Worm (Caenorhabditis elegans) whole organism, L3 larva: ENCODE measurements around the gene pqn-70.

Source experiments
- ZK546.5 ChIP-seq: sonication (generic microtip); optimal IDR thresholded peaks from 2 replicates; lab custom pipeline; 2017; ENCODE audit warnings: missing biosample characterization, missing genetic modification characterization
- ceh-16 ChIP-seq: sonication (generic microtip); optimal IDR thresholded peaks from 2 replicates; lab custom pipeline; 2017; ENCODE audit warnings: missing biosample characterization, missing genetic modification characterization
- ceh-28 ChIP-seq: fragments of 150-350 bp; optimal IDR thresholded peaks from 2 replicates; lab custom pipeline; 2014; ENCODE audit warnings: missing biosample characterization, missing genetic modification reagents, missing genetic modification characterization
- ceh-82 ChIP-seq: fragments of 150-350 bp; optimal IDR thresholded peaks from 2 replicates; lab custom pipeline; 2014; ENCODE audit warnings: missing biosample characterization, missing genetic modification characterization
- ceh-9 ChIP-seq: sonication (generic microtip); optimal IDR thresholded peaks from 2 replicates; lab custom pipeline; 2018; ENCODE audit warnings: missing biosample characterization, missing genetic modification characterization
- egl-27 ChIP-seq: sonication (generic microtip); optimal IDR thresholded peaks from 4 replicates; lab custom pipeline; 2017; ENCODE audit warnings: missing biosample characterization, missing genetic modification reagents, missing genetic modification characterization
- egl-5 ChIP-seq: fragments of 150-350 bp; optimal IDR thresholded peaks from 2 replicates; lab custom pipeline; 2017; ENCODE audit warnings: missing biosample characterization, missing genetic modification reagents, missing genetic modification characterization, inconsistent platforms
- elt-1 ChIP-seq: fragments of 150-350 bp; optimal IDR thresholded peaks from 2 replicates; lab custom pipeline; 2014; ENCODE audit warnings: missing biosample characterization, missing genetic modification characterization
- elt-2 ChIP-seq: sonication (generic microtip); optimal IDR thresholded peaks from 2 replicates; lab custom pipeline; 2016; ENCODE audit warnings: missing genetic modification reagents, mild to moderate bottlenecking, missing genetic modification characterization, missing compliant biosample characterization
- eor-1 ChIP-seq, 2 experiments: fragments of 150-350 bp; optimal IDR thresholded peaks; 2 replicates each; lab custom pipeline; 2014 to 2018; ENCODE audit warnings: missing biosample characterization in 2 of 2, missing genetic modification characterization in 2 of 2
- fkh-10 ChIP-seq: sonication (generic microtip); optimal IDR thresholded peaks from 2 replicates; lab custom pipeline; 2017; ENCODE audit warnings: missing biosample characterization, missing genetic modification reagents, missing genetic modification characterization
- fos-1 ChIP-seq: fragments of 150-350 bp; optimal IDR thresholded peaks from 2 replicates; lab custom pipeline; 2014; ENCODE audit warnings: missing biosample characterization, missing genetic modification characterization
- hmg-11 ChIP-seq: sonication (generic microtip); optimal IDR thresholded peaks from 2 replicates; lab custom pipeline; 2016; ENCODE audit warnings: missing genetic modification characterization, missing compliant biosample characterization
- lin-15B ChIP-seq: fragments of 150-350 bp; optimal IDR thresholded peaks from 2 replicates; lab custom pipeline; 2014; ENCODE audit warnings: missing biosample characterization, missing genetic modification characterization
- lsy-12 ChIP-seq: sonication (generic microtip); optimal IDR thresholded peaks from 2 replicates; lab custom pipeline; 2016; ENCODE audit warnings: mild to moderate bottlenecking, missing genetic modification characterization, missing compliant biosample characterization
- mdl-1 ChIP-seq: fragments of 150-350 bp; optimal IDR thresholded peaks from 2 replicates; lab custom pipeline; 2014; ENCODE audit warnings: missing biosample characterization, missing genetic modification characterization
- mml-1 ChIP-seq: fragments of 150-350 bp; sonication (generic microtip); optimal IDR thresholded peaks from 3 replicates; lab custom pipeline; 2014; ENCODE audit warnings: missing biosample characterization, missing genetic modification characterization
- nhr-11 ChIP-seq: fragments of 150-350 bp; optimal IDR thresholded peaks from 2 replicates; lab custom pipeline; 2014; ENCODE audit warnings: missing biosample characterization, missing genetic modification characterization
- nhr-12 ChIP-seq: fragments of 150-350 bp; optimal IDR thresholded peaks from 2 replicates; lab custom pipeline; 2014; ENCODE audit warnings: missing biosample characterization, missing genetic modification characterization
- nhr-23 ChIP-seq: fragments of 150-350 bp; optimal IDR thresholded peaks from 2 replicates; lab custom pipeline; 2014; ENCODE audit warnings: missing biosample characterization, missing genetic modification reagents, missing genetic modification characterization
- nhr-237 ChIP-seq: fragments of 150-350 bp; optimal IDR thresholded peaks from 2 replicates; lab custom pipeline; 2014; ENCODE audit warnings: missing biosample characterization, missing genetic modification characterization
- nhr-25 ChIP-seq: sonication (generic microtip); optimal IDR thresholded peaks from 2 replicates; lab custom pipeline; 2017; ENCODE audit warnings: missing biosample characterization, missing genetic modification characterization
- nhr-28 ChIP-seq: fragments of 150-350 bp; optimal IDR thresholded peaks from 2 replicates; lab custom pipeline; 2014; ENCODE audit warnings: missing biosample characterization, missing genetic modification characterization
- nhr-43 ChIP-seq: sonication (generic microtip); optimal IDR thresholded peaks from 2 replicates; lab custom pipeline; 2016; ENCODE audit warnings: mild to moderate bottlenecking, missing genetic modification characterization, missing compliant biosample characterization; ENCODE audit not compliant: poor library complexity, severe bottlenecking
- nhr-77 ChIP-seq: fragments of 150-350 bp; optimal IDR thresholded peaks from 2 replicates; lab custom pipeline; 2014; ENCODE audit warnings: missing biosample characterization, missing genetic modification characterization
- pha-4 ChIP-seq: fragments of 150-350 bp; optimal IDR thresholded peaks from 2 replicates; lab custom pipeline; 2014; ENCODE audit warnings: missing biosample characterization, missing genetic modification reagents, missing genetic modification characterization
- pqm-1 ChIP-seq: fragments of 150-350 bp; optimal IDR thresholded peaks from 2 replicates; lab custom pipeline; 2017; ENCODE audit warnings: missing biosample characterization, missing genetic modification characterization, inconsistent platforms
- sea-2 ChIP-seq: fragments of 150-350 bp; sonication (generic microtip); optimal IDR thresholded peaks from 4 replicates; lab custom pipeline; 2014; ENCODE audit warnings: missing biosample characterization, missing genetic modification reagents, missing genetic modification characterization
- tbx-2 ChIP-seq: sonication (generic microtip); optimal IDR thresholded peaks from 2 replicates; lab custom pipeline; 2016; ENCODE audit warnings: mild to moderate bottlenecking, missing genetic modification characterization, missing compliant biosample characterization
- unc-39 ChIP-seq: sonication (generic microtip); optimal IDR thresholded peaks from 4 replicates; lab custom pipeline; 2017; ENCODE audit warnings: missing biosample characterization, missing genetic modification characterization
- ztf-11 ChIP-seq: fragments of 150-350 bp; optimal IDR thresholded peaks from 2 replicates; lab custom pipeline; 2014; ENCODE audit warnings: missing biosample characterization, missing genetic modification characterization
- ztf-4 ChIP-seq: fragments of 150-350 bp; optimal IDR thresholded peaks from 2 replicates; lab custom pipeline; 2014; ENCODE audit warnings: missing biosample characterization, missing genetic modification characterization

pqn-70 gene

ce11 chrV:11199497-11199896 is 29.0 kb downstream of the pqn-70 start:
- TF ChIP-seq egl-5 (tag; lab: Kevin White, UChicago), result no peak
- peak; percentile 14 for TF ChIP-seq nhr-43
- peak; percentile 36 for TF ChIP-seq nhr-25 (tag; lab: Kevin White, UChicago)
- TF ChIP-seq, all 47 proteins: peak for 2

DNA sequence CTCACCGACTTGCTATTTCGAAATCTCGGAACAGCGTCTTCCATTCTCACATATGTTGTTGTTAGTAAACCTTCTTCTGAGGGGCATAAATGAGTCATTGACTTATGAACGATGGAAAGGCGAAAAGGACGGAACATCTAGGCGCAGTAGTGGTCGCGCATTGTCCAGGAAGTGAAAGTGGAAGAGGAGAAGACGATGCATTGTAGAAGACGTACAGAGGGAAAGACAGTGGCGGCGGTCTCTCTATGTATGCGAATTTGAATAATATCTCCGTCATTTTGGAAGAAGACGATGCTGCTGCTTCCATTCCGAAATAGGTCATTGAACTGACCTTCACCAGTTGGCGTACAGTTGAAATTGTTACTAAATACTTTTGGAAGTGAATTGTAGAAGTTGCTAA is 30.4 kb downstream of the pqn-70 start:
- TF ChIP-seq nhr-237 (tag; lab: Kevin White, UChicago), result no peak
- TF ChIP-seq nhr-12 (tag; lab: Kevin White, UChicago), result no peak
- no peak for TF ChIP-seq pqm-1
- peak; percentile 23 for TF ChIP-seq nhr-23 (tag; lab: Kevin White, UChicago)
- TF ChIP-seq nhr-25 (tag; lab: Kevin White, UChicago), result peak; percentile 50
- no peak for TF ChIP-seq nhr-77 (tag; lab: Kevin White, UChicago)

DNA sequence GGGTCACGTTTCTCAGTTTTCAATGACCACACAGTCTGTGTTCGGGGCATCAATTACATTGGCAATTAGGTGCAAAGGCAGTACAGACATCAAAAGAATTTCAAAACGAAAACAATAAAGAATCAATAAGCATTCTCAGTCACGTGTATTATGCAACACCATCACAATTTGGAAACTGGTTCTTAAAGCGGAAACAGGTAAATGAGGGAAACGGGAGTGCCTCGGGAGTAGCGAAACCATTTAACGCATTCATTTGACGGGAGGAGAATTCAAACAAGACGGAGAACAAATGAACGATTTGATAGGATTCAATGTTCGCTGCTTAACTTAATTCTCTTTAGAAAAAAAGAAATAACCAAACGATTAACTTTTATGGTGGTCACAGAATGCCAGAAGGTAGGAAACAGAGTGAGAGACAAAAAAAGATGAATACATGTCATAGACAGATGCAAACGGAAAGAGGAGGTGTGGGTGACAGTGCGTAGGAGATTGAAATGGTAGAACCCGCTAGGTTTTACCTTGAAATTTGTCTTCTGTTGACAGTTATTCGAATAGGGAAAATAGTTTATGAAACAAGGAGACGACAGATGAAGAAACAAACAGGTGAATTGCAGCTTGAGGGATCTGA is 31.8 kb downstream of the pqn-70 start:
- TF ChIP-seq eor-1 (tag; optimal IDR thresholded peaks at IDR 0.05; lab: Kevin White, UChicago), result no peak
- peak; percentile 56 for TF ChIP-seq nhr-25 (tag; lab: Kevin White, UChicago)
- no peak for TF ChIP-seq pha-4
- TF ChIP-seq nhr-43, result peak; percentile 12
- no peak for TF ChIP-seq mdl-1 (tag; lab: Kevin White, UChicago)
- no peak for TF ChIP-seq ztf-4 (tag; lab: Kevin White, UChicago)
- TF ChIP-seq unc-39 (tag; lab: Kevin White, UChicago), result no peak
- TF ChIP-seq nhr-23 (tag; lab: Kevin White, UChicago), result peak; percentile 22
- no peak for TF ChIP-seq ztf-11 (tag; lab: Kevin White, UChicago)
- no peak for TF ChIP-seq lsy-12 (tag; lab: Kevin White, UChicago)
- no peak for TF ChIP-seq fos-1 (tag; lab: Kevin White, UChicago)
- TF ChIP-seq elt-2 (tag; lab: Kevin White, UChicago), result no peak
- no peak for TF ChIP-seq nhr-11
- TF ChIP-seq ceh-16 (tag; lab: Kevin White, UChicago), result no peak
- TF ChIP-seq ceh-28 (tag; lab: Kevin White, UChicago), result no peak

DNA sequence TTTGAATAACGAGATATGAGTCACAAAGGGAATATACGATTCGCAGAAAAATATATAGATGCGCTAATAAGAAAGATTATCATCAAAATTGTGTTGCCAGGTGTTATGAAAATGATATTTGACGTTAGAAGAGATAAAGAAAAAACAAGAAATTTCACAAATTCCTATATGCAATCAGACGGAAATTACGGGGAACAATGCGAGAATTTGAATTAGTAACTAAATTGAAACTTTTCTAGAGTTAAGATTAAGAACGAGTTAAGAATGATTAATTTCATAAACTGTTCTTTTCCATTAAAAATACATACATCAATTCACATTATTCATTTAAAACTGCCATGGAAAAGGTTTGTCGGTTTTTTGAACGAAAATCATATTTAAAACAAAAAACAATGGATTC is 32.4 kb downstream of the pqn-70 start, which contains the start of gene clc-6:
clc-6 (minus strand) TSS at position 101 of the 400 bp plus-strand sequence.
- TF ChIP-seq elt-1 (tag; lab: Kevin White, UChicago) (no peak), mdl-1 (tag; lab: Kevin White, UChicago) (no peak), nhr-23 (tag; lab: Kevin White, UChicago) (no peak), nhr-237 (tag; lab: Kevin White, UChicago) (no peak), ceh-82 (tag; lab: Kevin White, UChicago) (no peak), pqm-1 (no peak), lin-15B (tag; lab: Kevin White, UChicago) (no peak), nhr-25 (tag; lab: Kevin White, UChicago) (no peak), nhr-12 (tag; lab: Kevin White, UChicago) (no peak), nhr-28 (tag; lab: Kevin White, UChicago) (no peak)

DNA sequence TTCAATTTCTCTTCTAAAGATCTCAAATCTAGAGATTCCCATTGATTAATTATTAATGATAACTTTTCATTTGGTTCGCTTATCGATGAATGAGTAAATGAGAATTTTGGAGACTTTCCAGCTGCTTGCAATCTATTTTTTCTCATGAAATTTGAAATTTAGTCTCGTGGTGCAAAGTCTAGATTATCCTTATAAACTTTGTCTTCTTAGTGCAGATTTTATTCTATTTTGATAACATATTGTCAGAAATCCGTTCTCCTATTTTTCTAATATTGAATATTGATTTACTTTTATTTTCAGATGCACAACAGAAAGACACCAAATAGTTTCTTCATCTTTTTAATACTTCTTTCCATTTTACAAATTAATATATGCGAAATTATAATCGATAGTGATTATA is 37.5 kb downstream of the pqn-70 start, which contains the start of gene lgc-49:
lgc-49 (plus strand) TSS at position 301 of the 400 bp plus-strand sequence.
- TF ChIP-seq ztf-11 (tag; lab: Kevin White, UChicago), result no peak
- TF ChIP-seq tbx-2 (tag; lab: Kevin White, UChicago), result no peak
- no peak for TF ChIP-seq nhr-43
- TF ChIP-seq pqm-1, result no peak
- TF ChIP-seq nhr-237 (tag; lab: Kevin White, UChicago), result no peak
- no peak for TF ChIP-seq lsy-12 (tag; lab: Kevin White, UChicago)
- TF ChIP-seq ztf-4 (tag; lab: Kevin White, UChicago), result no peak
- TF ChIP-seq nhr-28 (tag; lab: Kevin White, UChicago), result no peak
- no peak for TF ChIP-seq egl-27 (tag; lab: Kevin White, UChicago)
- TF ChIP-seq elt-1 (tag; lab: Kevin White, UChicago), result no peak
- TF ChIP-seq sea-2 (GFP tag; lab: Kevin White, UChicago), result no peak

DNA sequence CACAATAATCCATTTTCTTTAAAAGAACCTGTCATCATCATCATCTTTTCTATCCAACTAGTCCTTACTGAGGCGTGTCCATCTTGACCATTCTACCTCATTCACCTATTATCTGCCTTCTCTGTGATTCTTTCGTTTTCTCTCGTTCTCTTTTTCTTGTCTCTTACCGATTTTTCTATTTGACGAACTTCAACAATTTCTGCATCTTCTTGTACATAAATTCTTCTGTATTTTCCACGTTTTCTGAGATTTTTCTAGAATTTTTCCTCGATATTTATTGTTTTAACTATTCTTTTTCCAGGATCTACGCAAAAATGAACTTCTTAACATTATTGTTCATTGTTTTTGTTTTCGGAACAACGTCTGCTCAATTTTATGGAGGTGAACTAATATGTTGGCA is 45.6 kb downstream of the pqn-70 start, which contains the start of gene cnc-10:
cnc-10 (plus strand) TSS at position 301 of the 400 bp plus-strand sequence.
- TF ChIP-seq hmg-11 (tag; lab: Kevin White, UChicago) (no peak), ceh-9 (tag; lab: Kevin White, UChicago) (no peak), egl-27 (tag; lab: Kevin White, UChicago) (no peak), lin-15B (tag; lab: Kevin White, UChicago) (no peak), ztf-4 (tag; lab: Kevin White, UChicago) (no peak), mml-1 (tag; lab: Kevin White, UChicago) (no peak), ZK546.5 (tag; lab: Kevin White, UChicago) (no peak), fkh-10 (no peak), mdl-1 (tag; lab: Kevin White, UChicago) (no peak), egl-5 (tag; lab: Kevin White, UChicago) (no peak)
